Worm (Caenorhabditis elegans) whole organism, L2 larva: Measurements from ENCODE around the gene F55G7.4.

Experiments
- dmd-4 ChIP-seq: sonication (generic microtip); optimal IDR thresholded peaks from 2 replicates; lab custom pipeline; 2017; ENCODE audit warnings: missing biosample characterization, missing genetic modification characterization
- snpc-4 ChIP-seq: fragments of 150-350 bp; optimal IDR thresholded peaks from 2 replicates; lab custom pipeline; 2014; ENCODE audit warnings: missing biosample characterization, missing genetic modification characterization

ce11 chrX:11964555-11964954 lies 36.9 kb downstream of the F55G7.4 start:
- no peak for TF ChIP-seq dmd-4 (tag; lab: Kevin White, UChicago)
- no peak for TF ChIP-seq snpc-4 (tag; lab: Kevin White, UChicago)
